Fruit fly (Drosophila melanogaster) whole organism, prepupa: ENCODE results near the gene TwdlR.

ENCODE experiments used
- Blimp-1 ChIP-seq: fragments of 200-800 bp; sonication (Bioruptor generic); optimal IDR thresholded peaks from 3 replicates; lab custom pipeline; 2017; ENCODE audit warnings: missing biosample characterization, missing genetic modification characterization, mild to moderate bottlenecking, moderate library complexity, missing genetic modification reagents
- CG10669 ChIP-seq: fragments of 200-800 bp; sonication (Bioruptor generic); optimal IDR thresholded peaks from 3 replicates; lab custom pipeline; 2018; ENCODE audit warnings: missing biosample characterization, mild to moderate bottlenecking, missing genetic modification characterization, moderate library complexity
- CG11762 ChIP-seq: fragments of 200-800 bp; sonication (Bioruptor generic); optimal IDR thresholded peaks from 3 replicates; lab custom pipeline; 2016; ENCODE audit warnings: missing biosample characterization, missing genetic modification characterization; ENCODE audit not compliant: insufficient read depth
- CG16779 ChIP-seq: fragments of 200-800 bp; sonication (Bioruptor generic); optimal IDR thresholded peaks from 3 replicates; lab custom pipeline; 2017; ENCODE audit warnings: missing biosample characterization, mild to moderate bottlenecking, missing genetic modification characterization
- CG3032 ChIP-seq: fragments of 200-800 bp; optimal IDR thresholded peaks from 2 replicates; lab custom pipeline; 2019; ENCODE audit warnings: missing biosample characterization, mild to moderate bottlenecking, missing genetic modification characterization, moderate library complexity
- CG32006 ChIP-seq: fragments of 200-800 bp; sonication (Bioruptor generic); optimal IDR thresholded peaks from 3 replicates; lab custom pipeline; 2017; ENCODE audit warnings: missing biosample characterization, mild to moderate bottlenecking, missing genetic modification characterization
- CG6276 ChIP-seq: fragments of 200-800 bp; sonication (Bioruptor generic); optimal IDR thresholded peaks from 2 replicates; lab custom pipeline; 2017; ENCODE audit warnings: missing biosample characterization, mild to moderate bottlenecking, missing genetic modification characterization
- CG6792 ChIP-seq: fragments of 200-800 bp; sonication (Bioruptor generic); optimal IDR thresholded peaks from 3 replicates; lab custom pipeline; 2016; ENCODE audit warnings: missing biosample characterization, missing genetic modification characterization
- CG6808 ChIP-seq: fragments of 200-800 bp; sonication (Bioruptor generic); optimal IDR thresholded peaks from 3 replicates; lab custom pipeline; 2017; ENCODE audit warnings: missing biosample characterization, missing genetic modification characterization, mild to moderate bottlenecking, moderate library complexity, missing genetic modification reagents
- CG6854 ChIP-seq: fragments of 200-800 bp; sonication (Bioruptor generic); optimal IDR thresholded peaks from 2 replicates; lab custom pipeline; 2017; ENCODE audit warnings: missing biosample characterization, mild to moderate bottlenecking, missing genetic modification characterization
- CG7368 ChIP-seq: fragments of 200-800 bp; sonication (Bioruptor generic); optimal IDR thresholded peaks from 3 replicates; lab custom pipeline; 2016; ENCODE audit warnings: missing biosample characterization, missing genetic modification characterization
- CG8319 ChIP-seq: fragments of 200-800 bp; sonication (Bioruptor generic); optimal IDR thresholded peaks from 3 replicates; lab custom pipeline; 2016; ENCODE audit warnings: missing biosample characterization, missing genetic modification characterization
- CG8632 ChIP-seq: fragments of 200-800 bp; sonication (Bioruptor generic); optimal IDR thresholded peaks from 3 replicates; lab custom pipeline; 2016; ENCODE audit warnings: missing biosample characterization, missing genetic modification characterization
- Eip75B ChIP-seq: fragments of 200-800 bp; sonication (Bioruptor generic); optimal IDR thresholded peaks from 3 replicates; lab custom pipeline; 2016; ENCODE audit warnings: missing biosample characterization, missing genetic modification characterization
- Eip93F ChIP-seq: fragments of 200-800 bp; sonication (Bioruptor generic); optimal IDR thresholded peaks from 2 replicates; lab custom pipeline; 2016; ENCODE audit warnings: missing biosample characterization, mild to moderate bottlenecking, missing genetic modification characterization
- Ets21C ChIP-seq: fragments of 200-800 bp; sonication (Bioruptor generic); optimal IDR thresholded peaks from 3 replicates; lab custom pipeline; 2016; ENCODE audit warnings: missing biosample characterization, missing genetic modification characterization
- Hr38 ChIP-seq: sonication (Bioruptor generic); optimal IDR thresholded peaks from 2 replicates; lab custom pipeline; 2016; ENCODE audit warnings: missing biosample characterization, missing genetic modification characterization
- Hr4 ChIP-seq: fragments of 200-800 bp; sonication (Bioruptor generic); optimal IDR thresholded peaks from 3 replicates; lab custom pipeline; 2016; ENCODE audit warnings: missing biosample characterization, missing genetic modification characterization
- Met ChIP-seq: fragments of 200-800 bp; sonication (Bioruptor generic); optimal IDR thresholded peaks from 3 replicates; lab custom pipeline; 2016; ENCODE audit warnings: missing biosample characterization, missing genetic modification characterization
- Sox14 ChIP-seq: fragments of 200-800 bp; sonication (Bioruptor generic); optimal IDR thresholded peaks from 3 replicates; lab custom pipeline; 2016; ENCODE audit warnings: missing biosample characterization, missing genetic modification characterization
- acj6 ChIP-seq: fragments of 200-800 bp; sonication (Bioruptor generic); optimal IDR thresholded peaks from 3 replicates; lab custom pipeline; 2016; ENCODE audit warnings: missing biosample characterization, missing genetic modification characterization
- cyc ChIP-seq: fragments of 200-800 bp; sonication (Bioruptor generic); optimal IDR thresholded peaks from 3 replicates; lab custom pipeline; 2016; ENCODE audit warnings: missing biosample characterization, missing genetic modification characterization
- dac ChIP-seq: fragments of 200-800 bp; sonication (Bioruptor generic); optimal IDR thresholded peaks from 2 replicates; lab custom pipeline; 2017; ENCODE audit warnings: missing biosample characterization, mild to moderate bottlenecking, missing genetic modification characterization
- esn ChIP-seq: fragments of 200-800 bp; sonication (Bioruptor generic); optimal IDR thresholded peaks from 2 replicates; lab custom pipeline; 2016; ENCODE audit warnings: missing biosample characterization, mild to moderate bottlenecking, missing genetic modification characterization, moderate library complexity
- fd59A ChIP-seq: fragments of 200-800 bp; sonication (Bioruptor generic); optimal IDR thresholded peaks from 2 replicates; lab custom pipeline; 2017; ENCODE audit warnings: missing biosample characterization, mild to moderate bottlenecking, missing genetic modification characterization, missing genetic modification reagents
- fd85E ChIP-seq: fragments of 200-800 bp; sonication (Bioruptor generic); optimal IDR thresholded peaks from 3 replicates; lab custom pipeline; 2016; ENCODE audit warnings: missing biosample characterization, missing genetic modification characterization
- fkh ChIP-seq: fragments of 200-800 bp; sonication (Bioruptor generic); optimal IDR thresholded peaks from 3 replicates; lab custom pipeline; 2017; ENCODE audit warnings: missing biosample characterization, mild to moderate bottlenecking, missing genetic modification characterization, moderate library complexity
- net ChIP-seq: fragments of 200-800 bp; sonication (Bioruptor generic); optimal IDR thresholded peaks from 3 replicates; lab custom pipeline; 2016; ENCODE audit warnings: missing biosample characterization, missing genetic modification characterization
- pdm3 ChIP-seq: fragments of 200-800 bp; sonication (Bioruptor generic); optimal IDR thresholded peaks from 3 replicates; lab custom pipeline; 2016; ENCODE audit warnings: missing biosample characterization, missing genetic modification characterization
- salr ChIP-seq, 2 experiments: fragments of 200-800 bp; sonication (Bioruptor generic); optimal IDR thresholded peaks; 3 replicates each; lab custom pipeline; 2016 to 2018; ENCODE audit warnings: missing biosample characterization in 2 of 2, missing genetic modification characterization in 2 of 2, mild to moderate bottlenecking in 1 of 2
- spab ChIP-seq: fragments of 200-800 bp; sonication (Bioruptor generic); optimal IDR thresholded peaks from 2 replicates; lab custom pipeline; 2017; ENCODE audit warnings: missing biosample characterization, mild to moderate bottlenecking, missing genetic modification characterization, missing genetic modification reagents
- ss ChIP-seq, 2 experiments: fragments of 200-800 bp; sonication (Bioruptor generic); optimal IDR thresholded peaks; 2 replicates in 1 of 2; 3 replicates in 1 of 2; lab custom pipeline; 2017 to 2018; ENCODE audit warnings: mild to moderate bottlenecking in 2 of 2, missing biosample characterization in 2 of 2, missing genetic modification characterization in 2 of 2, moderate library complexity in 1 of 2
- svp ChIP-seq: fragments of 200-800 bp; sonication (Bioruptor generic); peaks from one replicate; lab custom pipeline; 2016; ENCODE audit warnings: missing biosample characterization, missing genetic modification characterization
- topi ChIP-seq: fragments of 200-800 bp; sonication (Bioruptor generic); optimal IDR thresholded peaks from 3 replicates; lab custom pipeline; 2016; ENCODE audit warnings: missing biosample characterization, missing genetic modification characterization
- vri ChIP-seq: fragments of 200-800 bp; sonication (Bioruptor generic); optimal IDR thresholded peaks from 3 replicates; lab custom pipeline; 2016; ENCODE audit warnings: missing biosample characterization, mild to moderate bottlenecking, missing genetic modification characterization

Gene TwdlR

dm6 chr3R:26626638-26627037 is 8.0 kb upstream of the TwdlR start, which contains the start of gene TwdlO:
TSS of gene TwdlO (minus strand) at chr3R:26626738.
- TF ChIP-seq Sox14 (no peak), CG6276 (GFP tag; lab: Kevin White, UChicago) (no peak), acj6 (no peak), vri (no peak), CG32006 (GFP tag; lab: Kevin White, UChicago) (no peak), CG8319 (GFP tag; lab: Kevin White, UChicago) (no peak), CG7368 (GFP tag; lab: Kevin White, UChicago) (no peak), Eip75B (GFP tag; lab: Kevin White, UChicago) (no peak), Met (GFP tag; lab: Kevin White, UChicago) (no peak)

- no peak for TF ChIP-seq salr (GFP tag; optimal IDR thresholded peaks at IDR 0.05; lab: Kevin White, UChicago)
- TF ChIP-seq Hr38 (GFP tag; lab: Kevin White, UChicago): no peak
- no peak for TF ChIP-seq topi (GFP tag; lab: Kevin White, UChicago)
- no peak for TF ChIP-seq vri
- no peak for TF ChIP-seq CG3032 (tag; lab: Kevin White, UChicago)
- TF ChIP-seq CG6276 (GFP tag; lab: Kevin White, UChicago): no peak
- no peak for TF ChIP-seq CG11762 (GFP tag; lab: Kevin White, UChicago)
- no peak for TF ChIP-seq pdm3 (GFP tag; lab: Kevin White, UChicago)
- TF ChIP-seq net (GFP tag; lab: Kevin White, UChicago): no peak
- no peak for TF ChIP-seq CG7368 (GFP tag; lab: Kevin White, UChicago)
- TF ChIP-seq CG16779 (tag; lab: Kevin White, UChicago): no peak
- no peak for TF ChIP-seq CG8319 (GFP tag; lab: Kevin White, UChicago)
- no peak for TF ChIP-seq acj6
- TF ChIP-seq CG6792: no peak
- TF ChIP-seq Eip93F (GFP tag; lab: Kevin White, UChicago): no peak
These were observed 6.1 kb upstream of the TwdlR start, which contains the start of gene TwdlK for dm6 chr3R:26628624-26629023. TSS of gene TwdlK (minus strand) at chr3R:26628724.

- TF ChIP-seq esn (GFP tag; lab: Kevin White, UChicago): no peak
- TF ChIP-seq fkh (GFP tag; lab: Kevin White, UChicago): no peak
- TF ChIP-seq ss (GFP tag; optimal IDR thresholded peaks at IDR 0.05; lab: Kevin White, UChicago): no peak
- no peak for TF ChIP-seq dac (GFP tag; lab: Kevin White, UChicago)
- TF ChIP-seq CG6854 (GFP tag; lab: Kevin White, UChicago): no peak
These were observed 5.1 kb upstream of the TwdlR start, which contains the start of gene TwdlJ for dm6 chr3R:26629618-26630017. TSS of gene TwdlJ (plus strand) at chr3R:26629918.

dm6 chr3R:26631334-26631919 is 3.3 kb upstream of the TwdlR start, which contains the start of gene TwdlN:
TSS of gene TwdlN (plus strand) at chr3R:26631869.
- TF ChIP-seq cyc (GFP tag; lab: Kevin White, UChicago) (no peak), Ets21C (no peak), fd85E (GFP tag; lab: Kevin White, UChicago) (no peak), CG10669 (GFP tag; lab: Kevin White, UChicago) (no peak), spab (no peak), CG8632 (GFP tag; lab: Kevin White, UChicago) (no peak), CG6808 (GFP tag; lab: Kevin White, UChicago) (no peak), svp (GFP tag; lab: Kevin White, UChicago) (no peak), fd59A (GFP tag; lab: Kevin White, UChicago) (no peak), Hr4 (no peak), Blimp-1 (GFP tag; lab: Kevin White, UChicago) (no peak)
